Worm (Caenorhabditis elegans): ENCODE data around the gene drd-1.

DNA sequence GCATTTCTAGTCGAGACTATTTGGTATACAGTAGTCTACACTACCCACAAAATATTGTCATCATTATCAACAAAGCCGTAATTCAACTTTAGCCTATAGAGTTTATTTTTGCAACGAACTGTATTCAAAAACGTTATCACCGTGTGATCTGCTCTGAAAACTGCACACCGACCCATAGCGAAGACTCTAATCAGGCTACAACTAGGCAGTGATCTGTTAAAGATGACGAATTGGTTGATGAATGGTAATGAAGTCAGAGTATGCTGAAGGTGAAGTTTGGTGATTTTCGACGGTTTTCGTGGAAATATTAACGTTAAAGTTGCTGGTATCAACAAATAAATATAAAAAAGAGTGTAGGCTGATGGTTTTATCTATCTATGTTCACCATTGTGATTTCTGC lies 954 bp upstream of the drd-1 start:
- TF ChIP-seq flt-1 (GFP tag; IDR thresholded peaks at IDR 0.05) (no peak), tbx-37 (GFP tag; conservative IDR thresholded peaks at IDR 0.05) (no peak), hmbx-1 (tag; optimal IDR thresholded peaks at IDR 0.05) (no peak), ama-1 (optimal IDR thresholded peaks at IDR 0.05) (no peak), aly-1 (tag; optimal IDR thresholded peaks at IDR 0.05) (no peak), ets-7 (tag; optimal IDR thresholded peaks at IDR 0.05) (no peak), hmg-4 (GFP tag; optimal IDR thresholded peaks at IDR 0.05) (no peak), tbx-11 (GFP tag; IDR thresholded peaks at IDR 0.05) (no peak), sea-1 (GFP tag; conservative IDR thresholded peaks at IDR 0.05) (no peak), tra-4 (tag; optimal IDR thresholded peaks at IDR 0.05) (no peak), scrt-1 (GFP tag; IDR thresholded peaks at IDR 0.05) (no peak), B0310.2 (tag; optimal IDR thresholded peaks at IDR 0.05) (no peak), ceh-36 (tag; optimal IDR thresholded peaks at IDR 0.05) (no peak)

Data from whole organism, early embryonic.